Worm (Caenorhabditis elegans) whole organism, L2 larva: Measurements from ENCODE around the gene D1086.7.

Experiments used
- F13H6.1 ChIP-seq: sonication (generic microtip); optimal IDR thresholded peaks from 2 replicates; lab custom pipeline; 2016; ENCODE audit warnings: missing genetic modification characterization, missing compliant biosample characterization
- fos-1 ChIP-seq: fragments of 150-350 bp; optimal IDR thresholded peaks from 2 replicates; lab custom pipeline; 2014; ENCODE audit warnings: missing biosample characterization, missing genetic modification characterization
- gmeb-1 ChIP-seq: fragments of 150-350 bp; optimal IDR thresholded peaks from 2 replicates; lab custom pipeline; 2014; ENCODE audit warnings: missing biosample characterization, missing genetic modification characterization
- lsy-2 ChIP-seq, 2 experiments: fragments of 150-350 bp in 1 of 2; sonication (generic microtip) in 1 of 2; optimal IDR thresholded peaks; 2 replicates each; lab custom pipeline; 2014 to 2017; ENCODE audit warnings: missing biosample characterization in 2 of 2, missing genetic modification characterization in 2 of 2
- nhr-11 ChIP-seq: fragments of 150-350 bp; optimal IDR thresholded peaks from 2 replicates; lab custom pipeline; 2014; ENCODE audit warnings: missing biosample characterization, missing genetic modification characterization
- nhr-129 ChIP-seq: fragments of 150-350 bp; optimal IDR thresholded peaks from 2 replicates; lab custom pipeline; 2014; ENCODE audit warnings: missing biosample characterization, missing genetic modification characterization
- nhr-21 ChIP-seq: fragments of 150-350 bp; optimal IDR thresholded peaks from 2 replicates; lab custom pipeline; 2014; ENCODE audit warnings: missing biosample characterization, missing genetic modification characterization
- nhr-25 ChIP-seq: fragments of 150-350 bp; sonication (generic microtip); optimal IDR thresholded peaks from 3 replicates; lab custom pipeline; 2014; ENCODE audit warnings: missing biosample characterization, missing genetic modification characterization
- nhr-6 ChIP-seq: fragments of 150-350 bp; optimal IDR thresholded peaks from 2 replicates; lab custom pipeline; 2014; ENCODE audit warnings: missing biosample characterization, missing genetic modification characterization
- sma-9 ChIP-seq, 2 experiments: fragments of 150-350 bp in 1 of 2; sonication (generic microtip) in 1 of 2; optimal IDR thresholded peaks; 2 replicates each; lab custom pipeline; 2014 to 2016; ENCODE audit warnings: missing genetic modification characterization in 2 of 2, mild to moderate bottlenecking in 1 of 2, missing biosample characterization in 1 of 2, missing compliant biosample characterization in 1 of 2, missing genetic modification reagents in 1 of 2, moderate library complexity in 1 of 2
- unc-62 ChIP-seq: fragments of 150-350 bp; optimal IDR thresholded peaks from 2 replicates; lab custom pipeline; 2014; ENCODE audit warnings: missing biosample characterization, missing genetic modification reagents, missing genetic modification characterization
- ztf-1 ChIP-seq: fragments of 200-800 bp; sonication (Bioruptor generic); conservative IDR thresholded peaks from 2 replicates; pipeline ENCODE4 v1.3.6; 2022; ENCODE audit warnings: missing genetic modification characterization, missing compliant biosample characterization

D1086.7 gene

DNA sequence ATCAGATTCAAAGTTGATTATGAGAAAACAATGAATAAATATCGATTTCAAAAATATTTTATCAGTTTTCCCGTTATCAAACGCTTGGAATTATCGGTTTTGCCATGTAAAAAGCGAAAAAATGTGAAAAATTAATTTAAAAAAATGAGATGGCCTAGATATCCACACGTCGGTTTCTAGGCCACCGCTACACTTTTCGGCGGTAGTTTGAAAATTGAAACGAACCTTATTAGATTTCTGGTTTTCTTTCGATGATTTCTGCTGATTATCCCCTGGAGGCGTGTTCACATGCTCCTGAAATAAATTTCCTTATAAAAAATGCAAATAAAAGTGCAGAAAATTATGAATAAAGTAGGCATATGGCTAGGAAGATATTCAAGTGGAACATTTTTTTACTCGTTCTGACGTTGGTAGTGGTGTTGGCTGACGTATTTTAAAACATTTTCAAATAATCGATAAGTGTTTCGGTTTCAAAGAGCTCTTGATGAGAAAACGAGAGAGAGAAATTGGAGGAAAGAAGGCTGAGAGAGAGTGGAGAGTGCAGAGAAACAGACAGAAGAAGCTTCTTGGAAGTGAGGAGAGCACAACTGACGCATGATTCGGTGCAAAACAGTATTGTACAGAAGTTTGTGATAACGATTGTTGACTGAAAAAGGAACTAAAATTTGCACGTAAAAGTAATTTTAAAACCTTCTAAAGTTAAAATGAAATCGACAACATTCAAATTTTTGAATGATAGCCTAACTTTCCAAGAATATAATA lies 49.1 kb downstream of the D1086.7 start:
- TF ChIP-seq F13H6.1 (tag; lab: Kevin White, UChicago) (no peak), sma-9 (GFP tag; optimal IDR thresholded peaks at IDR 0.05; lab: Kevin White, UChicago) (peak; percentile 8), sma-9 (tag; optimal IDR thresholded peaks at IDR 0.05; lab: Kevin White, UChicago) (no peak), gmeb-1 (tag; lab: Kevin White, UChicago) (no peak), lsy-2 (tag; optimal IDR thresholded peaks at IDR 0.05; lab: Kevin White, UChicago) (peak in 1 of 2 experiments; percentile 16), nhr-129 (peak; percentile 8), unc-62 (GFP tag; lab: Kevin White, UChicago) (no peak), nhr-11 (no peak), nhr-25 (peak; percentile 17)

- TF ChIP-seq nhr-21 (tag; lab: Kevin White, UChicago) (no peak), fos-1 (tag; lab: Kevin White, UChicago) (peak; percentile 75), nhr-6 (tag; lab: Kevin White, UChicago) (no peak), sma-9 (GFP tag; optimal IDR thresholded peaks at IDR 0.05; lab: Kevin White, UChicago) (no peak), sma-9 (tag; optimal IDR thresholded peaks at IDR 0.05; lab: Kevin White, UChicago) (no peak), ztf-1 (no peak), lsy-2 (tag; optimal IDR thresholded peaks at IDR 0.05; lab: Kevin White, UChicago) (no peak), nhr-25 (peak; percentile 29)
Measured at ce11 chrV:14134757-14135441, 50.8 kb downstream of the D1086.7 start.
